Worm (Caenorhabditis elegans) whole organism, early embryonic: Measurements from ENCODE around the gene otpl-5.

Source experiments
- B0310.2 ChIP-seq: sonication (generic microtip); optimal IDR thresholded peaks from 2 replicates; lab custom pipeline; 2016; ENCODE audit warnings: mild to moderate bottlenecking, missing genetic modification characterization, missing compliant biosample characterization
- ama-1 ChIP-seq: fragments of 150-350 bp; optimal IDR thresholded peaks from 2 replicates; lab custom pipeline; 2014
- ceh-13 ChIP-seq: fragments of 200-800 bp; sonication (Bioruptor generic); optimal IDR thresholded peaks from 2 replicates; lab custom pipeline; 2018; ENCODE audit warnings: mild to moderate bottlenecking, missing genetic modification characterization, missing compliant biosample characterization
- ceh-36 ChIP-seq: sonication (generic microtip); optimal IDR thresholded peaks from 2 replicates; lab custom pipeline; 2016; ENCODE audit warnings: missing genetic modification characterization, inconsistent platforms, missing compliant biosample characterization
- ets-7 ChIP-seq: sonication (generic microtip); optimal IDR thresholded peaks from 2 replicates; lab custom pipeline; 2016; ENCODE audit warnings: missing genotype, missing genetic modification characterization, missing compliant biosample characterization
- flt-1 ChIP-seq: fragments of 200-800 bp; sonication (Bioruptor generic); IDR thresholded peaks from 2 replicates; pipeline ENCODE4 v1.3.6; 2022; ENCODE audit warnings: missing genetic modification characterization, missing compliant biosample characterization
- hmbx-1 ChIP-seq: sonication (generic microtip); optimal IDR thresholded peaks from 2 replicates; lab custom pipeline; 2016; ENCODE audit warnings: mild to moderate bottlenecking, missing genetic modification characterization, missing compliant biosample characterization
- hmg-4 ChIP-seq: fragments of 200-800 bp; sonication (Bioruptor generic); optimal IDR thresholded peaks from 2 replicates; lab custom pipeline; 2018; ENCODE audit warnings: mild to moderate bottlenecking, missing genetic modification characterization, missing compliant biosample characterization
- hnd-1 ChIP-seq: sonication (generic microtip); optimal IDR thresholded peaks from 2 replicates; lab custom pipeline; 2016; ENCODE audit warnings: missing genetic modification characterization, missing compliant biosample characterization
- pes-1 ChIP-seq: fragments of 200-800 bp; sonication (Bioruptor generic); IDR thresholded peaks from 2 replicates; pipeline ENCODE4 v1.3.6; 2022; ENCODE audit warnings: missing genetic modification reagents, missing genetic modification characterization, missing compliant biosample characterization
- scrt-1 ChIP-seq: fragments of 200-800 bp; sonication (Bioruptor generic); IDR thresholded peaks from 2 replicates; pipeline ENCODE4 v1.3.6; 2022; ENCODE audit warnings: missing genetic modification characterization, missing compliant biosample characterization
- tbx-11 ChIP-seq: fragments of 200-800 bp; sonication (Bioruptor generic); IDR thresholded peaks from 2 replicates; pipeline ENCODE4 v1.3.6; 2022; ENCODE audit warnings: missing genetic modification characterization, missing compliant biosample characterization
- tra-4 ChIP-seq: sonication (generic microtip); optimal IDR thresholded peaks from 2 replicates; lab custom pipeline; 2017; ENCODE audit warnings: missing genetic modification characterization, missing compliant biosample characterization

- TF ChIP-seq ama-1 (lab: Kevin White, UChicago) (no peak), flt-1 (GFP tag; lab: Robert Waterston, UW) (no peak), tbx-11 (GFP tag; lab: Robert Waterston, UW) (no peak), ets-7 (tag; lab: Kevin White, UChicago) (no peak), ceh-13 (GFP tag; lab: Kevin White, UChicago) (no peak), B0310.2 (tag; lab: Kevin White, UChicago) (no peak), pes-1 (GFP tag; lab: Robert Waterston, UW) (no peak), scrt-1 (GFP tag; lab: Robert Waterston, UW) (no peak), ceh-36 (tag; lab: Kevin White, UChicago) (no peak), hmg-4 (no peak), hmbx-1 (tag; lab: Kevin White, UChicago) (no peak), hnd-1 (tag; lab: Kevin White, UChicago) (no peak), tra-4 (no peak)
Measured at ce11 chrV:8518822-8519392, 10.4 kb upstream of the otpl-5 start, which contains the start of gene F45F2.10.
